Worm (Caenorhabditis elegans) whole organism, L3 larva: ENCODE measurements around the gene D2096.11.

Experiments used
- fkh-2 ChIP-seq: fragments of 150-350 bp; optimal IDR thresholded peaks from 2 replicates; lab custom pipeline; 2014; ENCODE audit warnings: missing biosample characterization, missing genetic modification reagents, missing genetic modification characterization
- fos-1 ChIP-seq: fragments of 150-350 bp; optimal IDR thresholded peaks from 2 replicates; lab custom pipeline; 2014; ENCODE audit warnings: missing biosample characterization, missing genetic modification characterization
- nhr-11 ChIP-seq: fragments of 150-350 bp; optimal IDR thresholded peaks from 2 replicates; lab custom pipeline; 2014; ENCODE audit warnings: missing biosample characterization, missing genetic modification characterization
- nhr-77 ChIP-seq: fragments of 150-350 bp; optimal IDR thresholded peaks from 2 replicates; lab custom pipeline; 2014; ENCODE audit warnings: missing biosample characterization, missing genetic modification characterization
- pha-4 ChIP-seq: fragments of 150-350 bp; optimal IDR thresholded peaks from 2 replicates; lab custom pipeline; 2014; ENCODE audit warnings: missing biosample characterization, missing genetic modification reagents, missing genetic modification characterization
- sea-2 ChIP-seq: fragments of 150-350 bp; sonication (generic microtip); optimal IDR thresholded peaks from 4 replicates; lab custom pipeline; 2014; ENCODE audit warnings: missing biosample characterization, missing genetic modification reagents, missing genetic modification characterization
- unc-39 ChIP-seq: sonication (generic microtip); optimal IDR thresholded peaks from 4 replicates; lab custom pipeline; 2017; ENCODE audit warnings: missing biosample characterization, missing genetic modification characterization
- unc-62 ChIP-seq: fragments of 150-350 bp; sonication (generic microtip); optimal IDR thresholded peaks from 4 replicates; lab custom pipeline; 2014; ENCODE audit warnings: missing biosample characterization, missing genetic modification reagents, missing genetic modification characterization
- zag-1 ChIP-seq: fragments of 150-350 bp; optimal IDR thresholded peaks from 2 replicates; lab custom pipeline; 2014; ENCODE audit warnings: missing biosample characterization, missing genetic modification characterization
- ztf-11 ChIP-seq: fragments of 150-350 bp; optimal IDR thresholded peaks from 2 replicates; lab custom pipeline; 2014; ENCODE audit warnings: missing biosample characterization, missing genetic modification characterization

D2096.11 gene

ce11 chrIV:8339636-8340035 is 54.4 kb downstream of the D2096.11 start, which contains the start of gene lgc-6:
TSS of gene lgc-6 (plus strand) at chrIV:8339936.
- TF ChIP-seq nhr-77: no peak
- no peak for TF ChIP-seq sea-2 (GFP tag; lab: Kevin White, UChicago)
- TF ChIP-seq fkh-2 (tag; lab: Kevin White, UChicago): no peak
- no peak for TF ChIP-seq pha-4 (tag; lab: Kevin White, UChicago)
- TF ChIP-seq fos-1 (tag; lab: Kevin White, UChicago): no peak
- TF ChIP-seq nhr-11: no peak
- TF ChIP-seq unc-62 (GFP tag; lab: Kevin White, UChicago): no peak
- TF ChIP-seq ztf-11: no peak
- no peak for TF ChIP-seq unc-39
- no peak for TF ChIP-seq zag-1 (tag; lab: Kevin White, UChicago)
